Fruit fly (Drosophila melanogaster) whole organism, embryonic: ENCODE data around the gene Mdh2.

Experiments used
- Antp ChIP-seq: fragments of 200-800 bp; sonication (Bioruptor generic); optimal IDR thresholded peaks from 3 replicates; lab custom pipeline; 2016; ENCODE audit warnings: missing biosample characterization, missing genetic modification characterization
- Atf6 ChIP-seq: fragments of 200-800 bp; sonication (Bioruptor generic); IDR thresholded peaks from 2 replicates; pipeline ENCODE4 v1.3.6; 2022; ENCODE audit warnings: missing biosample characterization, missing genetic modification characterization
- CG1024 ChIP-seq: fragments of 200-800 bp; sonication (Bioruptor generic); IDR thresholded peaks from 2 replicates; pipeline ENCODE4 v1.3.6; 2022; ENCODE audit warnings: missing biosample characterization, missing genetic modification characterization
- CG10274 ChIP-seq: fragments of 200-800 bp; sonication (Bioruptor generic); optimal IDR thresholded peaks from 3 replicates; lab custom pipeline; 2017; ENCODE audit warnings: missing biosample characterization, mild to moderate bottlenecking, missing genetic modification characterization
- CG11085 ChIP-seq: fragments of 200-800 bp; sonication (Bioruptor generic); IDR thresholded peaks from 2 replicates; pipeline ENCODE4 v1.3.6; 2022; ENCODE audit warnings: missing biosample characterization, missing genetic modification characterization
- CG13894 ChIP-seq: fragments of 200-800 bp; sonication (Bioruptor generic); optimal IDR thresholded peaks from 3 replicates; lab custom pipeline; 2018; ENCODE audit warnings: missing biosample characterization, mild to moderate bottlenecking, missing genetic modification characterization, moderate library complexity
- CG17802 ChIP-seq: fragments of 200-800 bp; sonication (Bioruptor generic); optimal IDR thresholded peaks from 2 replicates; lab custom pipeline; 2018; ENCODE audit warnings: missing biosample characterization, mild to moderate bottlenecking, missing genetic modification characterization, moderate library complexity
- Dp ChIP-seq: fragments of 200-800 bp; sonication (Bioruptor generic); optimal IDR thresholded peaks from 2 replicates; lab custom pipeline; 2018; ENCODE audit warnings: missing biosample characterization, mild to moderate bottlenecking, missing genetic modification characterization, moderate library complexity
- Hr39 ChIP-seq: fragments of >200 bp; optimal IDR thresholded peaks from 2 replicates; lab custom pipeline; 2017
- MESR4 ChIP-seq: fragments of 200-800 bp; sonication (Bioruptor generic); optimal IDR thresholded peaks from 2 replicates; lab custom pipeline; 2018; ENCODE audit warnings: missing biosample characterization, mild to moderate bottlenecking, missing genetic modification characterization, moderate library complexity
- Med ChIP-seq: fragments of 200-800 bp; sonication (Bioruptor generic); peaks from one replicate; lab custom pipeline; 2016; ENCODE audit warnings: missing biosample characterization, missing genetic modification characterization, mild to moderate bottlenecking, inconsistent platforms, moderate library complexity
- Pdp1 ChIP-seq, 2 experiments: fragments of 200-800 bp; sonication (Bioruptor generic); optimal IDR thresholded peaks; 3 replicates each; lab custom pipeline; 2016; ENCODE audit warnings: missing biosample characterization in 2 of 2, missing genetic modification characterization in 2 of 2, mild to moderate bottlenecking in 1 of 2, moderate library complexity in 1 of 2
- ash1 ChIP-seq: fragments of 200-800 bp; sonication (Bioruptor generic); optimal IDR thresholded peaks from 2 replicates; lab custom pipeline; 2018; ENCODE audit warnings: missing biosample characterization, mild to moderate bottlenecking, missing genetic modification characterization
- chinmo ChIP-seq: fragments of 200-800 bp; sonication (Bioruptor generic); IDR thresholded peaks from 4 replicates; pipeline ENCODE4 v1.3.6; 2022; ENCODE audit warnings: missing biosample characterization, missing genetic modification characterization; ENCODE audit not compliant: partially characterized antibody
- exex ChIP-seq: fragments of 200-800 bp; sonication (Bioruptor generic); optimal IDR thresholded peaks from 4 replicates; lab custom pipeline; 2018; ENCODE audit warnings: missing biosample characterization, mild to moderate bottlenecking, missing genetic modification characterization, moderate library complexity
- fd3F ChIP-seq: fragments of 200-800 bp; sonication (Bioruptor generic); optimal IDR thresholded peaks from 2 replicates; lab custom pipeline; 2018; ENCODE audit warnings: missing biosample characterization, mild to moderate bottlenecking, missing genetic modification characterization, moderate library complexity
- mirr ChIP-seq: fragments of 200-800 bp; sonication (Bioruptor generic); optimal IDR thresholded peaks from 3 replicates; lab custom pipeline; 2018; ENCODE audit warnings: missing biosample characterization, mild to moderate bottlenecking, missing genetic modification characterization
- nau ChIP-seq: fragments of 200-800 bp; sonication (Bioruptor generic); optimal IDR thresholded peaks from 3 replicates; lab custom pipeline; 2017; ENCODE audit warnings: missing biosample characterization, mild to moderate bottlenecking, missing genetic modification characterization, missing genetic modification reagents
- nom ChIP-seq: fragments of 200-800 bp; sonication (Bioruptor generic); optimal IDR thresholded peaks from 2 replicates; lab custom pipeline; 2017; ENCODE audit warnings: missing biosample characterization, missing genetic modification characterization, mild to moderate bottlenecking, moderate library complexity, missing genetic modification reagents
- prd ChIP-seq, 3 experiments: fragments of >200 bp in 2 of 3; fragments of 200-800 bp in 1 of 3; sonication (Bioruptor generic) in 1 of 3; optimal IDR thresholded peaks in 2 of 3; IDR thresholded peaks in 1 of 3; 2 replicates in 2 of 3; 3 replicates in 1 of 3; pipeline versions ENCODE4 v1.3.6 to Lab custom; 2017 to 2022; ENCODE audit warnings: missing biosample characterization in 1 of 3, missing genetic modification characterization in 1 of 3
- pros ChIP-seq: fragments of 200-800 bp; sonication (Bioruptor generic); optimal IDR thresholded peaks from 3 replicates; lab custom pipeline; 2019; ENCODE audit warnings: missing biosample characterization, mild to moderate bottlenecking, missing genetic modification characterization, moderate library complexity
- repo ChIP-seq: fragments of 200-800 bp; sonication (Bioruptor generic); optimal IDR thresholded peaks from 2 replicates; lab custom pipeline; 2016; ENCODE audit warnings: missing biosample characterization, missing genetic modification characterization
- sr ChIP-seq: fragments of 200-800 bp; sonication (Bioruptor generic); IDR thresholded peaks from 3 replicates; pipeline ENCODE4 v1.3.6; 2022; ENCODE audit warnings: missing biosample characterization, missing genetic modification characterization
- sug ChIP-seq: fragments of 200-800 bp; optimal IDR thresholded peaks from 2 replicates; lab custom pipeline; 2019; ENCODE audit warnings: missing biosample characterization, mild to moderate bottlenecking, missing genetic modification characterization, moderate library complexity

The Mdh2 gene

dm6 chr3R:18275113-18275782 lies 49.1 kb downstream of the Mdh2 start (continued):
- TF ChIP-seq nom (GFP tag; lab: Kevin White, UChicago) (peak; percentile 55), CG11085 (GFP tag; lab: Robert Waterston, UW) (no peak), repo (GFP tag; lab: Kevin White, UChicago) (no peak), Pdp1 (GFP tag; optimal IDR thresholded peaks at IDR 0.05; lab: Kevin White, UChicago) (no peak), pros (GFP tag; lab: Kevin White, UChicago) (peak; percentile 76), Dp (GFP tag; lab: Kevin White, UChicago) (no peak), Antp (no peak), sr (GFP tag; lab: Robert Waterston, UW) (peak; percentile 63; the same call in 2 of the 3 replicates), ash1 (GFP tag; lab: Kevin White, UChicago) (no peak), CG1024 (GFP tag; lab: Robert Waterston, UW) (no peak), CG13894 (tag; lab: Kevin White, UChicago) (no peak), fd3F (GFP tag; lab: Kevin White, UChicago) (no peak), Atf6 (no peak), MESR4 (GFP tag; lab: Kevin White, UChicago) (no peak)

dm6 chr3R:18276688-18277087 lies 50.5 kb downstream of the Mdh2 start:
- TF ChIP-seq chinmo (GFP tag; lab: Robert Waterston, UW) (0 out of 4 replicates have a peak, but pooled peaks have one; percentile 9), Pdp1 (GFP tag; optimal IDR thresholded peaks at IDR 0.05; lab: Kevin White, UChicago) (peak in 1 of 2 experiments; percentile 87), CG17802 (tag; lab: Kevin White, UChicago) (no peak), prd (optimal IDR thresholded peaks at IDR 0.05; lab: Kevin White, UChicago) (no peak), prd (GFP tag; IDR thresholded peaks at IDR 0.05; lab: Robert Waterston, UW) (no peak), CG10274 (peak; percentile 68), nau (GFP tag; lab: Kevin White, UChicago) (no peak)

dm6 chr3R:18277406-18277805 lies 51.2 kb downstream of the Mdh2 start:
- no peak for TF ChIP-seq Hr39 (lab: Kevin White, UChicago)
- TF ChIP-seq exex = peak; percentile 13
- peak; percentile 9 for TF ChIP-seq mirr (GFP tag; lab: Kevin White, UChicago)
- TF ChIP-seq sug = peak; percentile 50
- TF ChIP-seq Med = peak; percentile 54
